Worm (Caenorhabditis elegans): Measurements from ENCODE around the gene srg-39.

DNA sequence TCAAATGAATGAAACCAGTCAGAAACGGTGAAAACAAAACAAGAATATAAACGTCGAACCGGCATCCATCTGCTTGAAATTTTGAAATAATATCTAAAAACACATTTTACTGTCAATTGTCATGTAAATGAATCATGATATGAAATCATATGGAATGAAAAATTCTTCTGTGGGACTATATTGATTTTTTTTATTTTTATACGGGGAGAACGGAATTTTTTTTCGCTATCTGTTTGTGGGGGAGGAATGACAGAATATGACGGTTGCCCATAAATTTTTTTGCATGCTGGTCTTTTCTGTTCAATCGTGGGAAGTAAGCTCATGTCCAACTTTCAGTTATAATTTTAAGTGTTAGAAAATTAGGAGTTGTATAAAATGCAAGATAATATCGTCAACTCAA lies 7.5 kb downstream of the srg-39 start, which contains the start of gene C06H2.7:
- TF ChIP-seq lin-11 (tag; optimal IDR thresholded peaks at IDR 0.05): no peak
- no peak for TF ChIP-seq ets-4 (tag; optimal IDR thresholded peaks at IDR 0.05)
- TF ChIP-seq F13H6.1 (tag; optimal IDR thresholded peaks at IDR 0.05): no peak
- no peak for TF ChIP-seq pqm-1 (tag; optimal IDR thresholded peaks at IDR 0.05)
- TF ChIP-seq ceh-45 (GFP tag; IDR thresholded peaks at IDR 0.05): no peak

Measured in whole organism, late embryonic.